Worm (Caenorhabditis elegans) whole organism, young adult: Measurements from ENCODE around the gene gbb-2.

ENCODE experiments used
- B0019.2 ChIP-seq: fragments of 200-800 bp; sonication (Bioruptor generic); conservative IDR thresholded peaks from 2 replicates; pipeline ENCODE4 v1.3.6; 2022; ENCODE audit warnings: missing genetic modification reagents, missing genetic modification characterization, missing compliant biosample characterization
- B0261.1 ChIP-seq: sonication (generic microtip); optimal IDR thresholded peaks from 2 replicates; lab custom pipeline; 2016; ENCODE audit warnings: mild to moderate bottlenecking, missing genetic modification characterization, moderate library complexity, missing compliant biosample characterization
- C17E4.6 ChIP-seq: fragments of 200-800 bp; sonication (Bioruptor generic); IDR thresholded peaks from 2 replicates; pipeline ENCODE4 v1.3.6; 2022; ENCODE audit warnings: missing genetic modification reagents, missing genetic modification characterization, missing compliant biosample characterization
- F23B12.7 ChIP-seq: sonication (generic microtip); optimal IDR thresholded peaks from 2 replicates; lab custom pipeline; 2017; ENCODE audit warnings: missing genetic modification characterization, mild to moderate bottlenecking, missing compliant biosample characterization, antibody characterized with exemption, moderate library complexity; ENCODE audit not compliant: insufficient read depth
- F37B4.10 ChIP-seq: fragments of 200-800 bp; sonication (Bioruptor generic); IDR thresholded peaks from 2 replicates; pipeline ENCODE4 v1.3.6; 2022; ENCODE audit warnings: missing genetic modification characterization, missing compliant biosample characterization
- F52B5.7 ChIP-seq: sonication (generic microtip); optimal IDR thresholded peaks from 2 replicates; lab custom pipeline; 2016; ENCODE audit warnings: mild to moderate bottlenecking, missing genetic modification characterization, missing compliant biosample characterization
- F57A8.1 ChIP-seq: fragments of 200-800 bp; sonication (Bioruptor generic); optimal IDR thresholded peaks from 2 replicates; lab custom pipeline; 2018; ENCODE audit warnings: mild to moderate bottlenecking, missing genetic modification characterization, moderate library complexity, missing compliant biosample characterization
- F57C9.4 ChIP-seq: sonication (generic microtip); optimal IDR thresholded peaks from 2 replicates; lab custom pipeline; 2017; ENCODE audit warnings: mild to moderate bottlenecking, missing genetic modification characterization, missing compliant biosample characterization
- Y67H2A.10 ChIP-seq: fragments of 200-800 bp; sonication (Bioruptor generic); conservative IDR thresholded peaks from 2 replicates; pipeline ENCODE4 v1.3.6; 2022; ENCODE audit warnings: missing genetic modification reagents, missing genetic modification characterization, missing compliant biosample characterization
- ZK185.1 ChIP-seq: sonication (generic microtip); optimal IDR thresholded peaks from 2 replicates; lab custom pipeline; 2016; ENCODE audit warnings: mild to moderate bottlenecking, missing genetic modification characterization, missing compliant biosample characterization; ENCODE audit not compliant: poor library complexity, severe bottlenecking
- ama-1 ChIP-seq, 3 experiments: fragments of 150-350 bp in 1 of 3; sonication (generic microtip) in 2 of 3; optimal IDR thresholded peaks; 2 replicates each; lab custom pipeline; 2014 to 2018; ENCODE audit warnings: missing biosample characterization in 2 of 3, missing genetic modification characterization in 2 of 3, missing genetic modification reagents in 2 of 3
- aptf-2 ChIP-seq: fragments of 200-800 bp; sonication (Bioruptor generic); conservative IDR thresholded peaks from 2 replicates; pipeline ENCODE4 v1.3.6; 2022; ENCODE audit warnings: missing genetic modification reagents, missing genetic modification characterization, missing compliant biosample characterization
- aptf-3 ChIP-seq: fragments of 200-800 bp; sonication (Bioruptor generic); IDR thresholded peaks from 2 replicates; pipeline ENCODE4 v1.3.6; 2022; ENCODE audit warnings: missing genetic modification characterization, missing compliant biosample characterization
- attf-3 ChIP-seq: fragments of 200-800 bp; sonication (Bioruptor generic); conservative IDR thresholded peaks from 2 replicates; pipeline ENCODE4 v1.3.6; 2022; ENCODE audit warnings: missing genetic modification reagents, missing genetic modification characterization, missing compliant biosample characterization
- attf-6 ChIP-seq: fragments of 200-800 bp; sonication (Bioruptor generic); IDR thresholded peaks from 2 replicates; pipeline ENCODE4 v1.3.6; 2022; ENCODE audit warnings: missing genetic modification reagents, missing genetic modification characterization, missing compliant biosample characterization
- ccch-3 ChIP-seq: fragments of 200-800 bp; sonication (Bioruptor generic); optimal IDR thresholded peaks from 2 replicates; lab custom pipeline; 2018; ENCODE audit warnings: mild to moderate bottlenecking, missing genetic modification characterization, missing compliant biosample characterization
- cebp-1 ChIP-seq, 2 experiments: fragments of 200-800 bp in 1 of 2; sonication (Bioruptor generic) in 1 of 2; sonication (generic microtip) in 1 of 2; IDR thresholded peaks in 1 of 2; optimal IDR thresholded peaks in 1 of 2; 2 replicates each; pipeline versions ENCODE4 v1.3.6 to Lab custom; 2017 to 2022; ENCODE audit warnings: missing compliant biosample characterization in 2 of 2, missing genetic modification characterization in 2 of 2, mild to moderate bottlenecking in 1 of 2, missing genetic modification reagents in 1 of 2, moderate library complexity in 1 of 2
- ceh-100 ChIP-seq: fragments of 200-800 bp; sonication (Bioruptor generic); IDR thresholded peaks from 2 replicates; pipeline ENCODE4 v1.3.6; 2022; ENCODE audit warnings: missing genetic modification reagents, missing genetic modification characterization, missing compliant biosample characterization
- ceh-40 ChIP-seq: fragments of 200-800 bp; sonication (Bioruptor generic); IDR thresholded peaks from 2 replicates; pipeline ENCODE4 v1.3.6; 2022; ENCODE audit warnings: missing genetic modification characterization, missing compliant biosample characterization
- ceh-58 ChIP-seq: fragments of 200-800 bp; sonication (Bioruptor generic); IDR thresholded peaks from 2 replicates; pipeline ENCODE4 v1.3.6; 2022; ENCODE audit warnings: missing genetic modification characterization, missing compliant biosample characterization
- chd-7 ChIP-seq: sonication (generic microtip); optimal IDR thresholded peaks from 2 replicates; lab custom pipeline; 2016; ENCODE audit warnings: mild to moderate bottlenecking, missing genetic modification characterization, moderate library complexity, missing compliant biosample characterization
- die-1 ChIP-seq: sonication (generic microtip); optimal IDR thresholded peaks from 2 replicates; lab custom pipeline; 2016; ENCODE audit warnings: missing genotype, mild to moderate bottlenecking, missing genetic modification characterization, missing compliant biosample characterization
- dpff-1 ChIP-seq: sonication (generic microtip); optimal IDR thresholded peaks from 2 replicates; lab custom pipeline; 2017; ENCODE audit warnings: mild to moderate bottlenecking, missing genetic modification characterization, missing compliant biosample characterization
- dpl-1 ChIP-seq: fragments of 150-350 bp; optimal IDR thresholded peaks from 2 replicates; lab custom pipeline; 2014; ENCODE audit warnings: missing biosample characterization, missing genetic modification reagents, missing genetic modification characterization
- efl-1 ChIP-seq: fragments of 150-350 bp; optimal IDR thresholded peaks from 2 replicates; lab custom pipeline; 2014; ENCODE audit warnings: missing biosample characterization, missing genetic modification reagents, missing genetic modification characterization
- ekl-4 ChIP-seq: fragments of 200-800 bp; sonication (Bioruptor generic); IDR thresholded peaks from 2 replicates; pipeline ENCODE4 v1.3.6; 2022; ENCODE audit warnings: missing genetic modification reagents, missing genetic modification characterization, missing compliant biosample characterization
- hlh-26 ChIP-seq: fragments of 200-800 bp; sonication (Bioruptor generic); conservative IDR thresholded peaks from 2 replicates; pipeline ENCODE4 v1.3.6; 2022; ENCODE audit warnings: missing genetic modification reagents, missing genetic modification characterization, missing compliant biosample characterization
- hmg-1.2 ChIP-seq: fragments of 200-800 bp; sonication (Bioruptor generic); IDR thresholded peaks from 2 replicates; pipeline ENCODE4 v1.3.6; 2022; ENCODE audit warnings: missing genetic modification reagents, missing genetic modification characterization, missing compliant biosample characterization
- lin-54 ChIP-seq: fragments of 200-800 bp; sonication (Bioruptor generic); optimal IDR thresholded peaks from 2 replicates; lab custom pipeline; 2018; ENCODE audit warnings: mild to moderate bottlenecking, missing genetic modification characterization, missing compliant biosample characterization
- lsl-1 ChIP-seq: fragments of 200-800 bp; sonication (Bioruptor generic); optimal IDR thresholded peaks from 2 replicates; lab custom pipeline; 2018; ENCODE audit warnings: mild to moderate bottlenecking, missing genetic modification characterization, moderate library complexity, missing compliant biosample characterization
- lsy-27 ChIP-seq: sonication (generic microtip); optimal IDR thresholded peaks from 2 replicates; lab custom pipeline; 2017; ENCODE audit warnings: missing genetic modification characterization, mild to moderate bottlenecking, missing compliant biosample characterization, antibody characterized with exemption, missing genotype, borderline replicate concordance; ENCODE audit not compliant: insufficient read depth
- madf-8 ChIP-seq: fragments of 200-800 bp; sonication (Bioruptor generic); conservative IDR thresholded peaks from 2 replicates; pipeline ENCODE4 v1.3.6; 2022; ENCODE audit warnings: missing genetic modification reagents, missing genetic modification characterization, missing compliant biosample characterization
- nhr-179 ChIP-seq: sonication (generic microtip); optimal IDR thresholded peaks from 2 replicates; lab custom pipeline; 2016; ENCODE audit warnings: mild to moderate bottlenecking, missing genetic modification characterization, missing compliant biosample characterization
- nhr-27 ChIP-seq: fragments of 200-800 bp; sonication (Bioruptor generic); optimal IDR thresholded peaks from 2 replicates; lab custom pipeline; 2018; ENCODE audit warnings: mild to moderate bottlenecking, missing genetic modification characterization, moderate library complexity, missing compliant biosample characterization
- nhr-80 ChIP-seq: sonication (generic microtip); optimal IDR thresholded peaks from 2 replicates; lab custom pipeline; 2016; ENCODE audit warnings: missing genetic modification characterization, missing compliant biosample characterization
- rpc-1 ChIP-seq, 2 experiments: fragments of 150-350 bp in 1 of 2; sonication (generic microtip) in 1 of 2; optimal IDR thresholded peaks; 2 replicates each; lab custom pipeline; 2014 to 2018; ENCODE audit warnings: missing biosample characterization in 1 of 2, missing genetic modification characterization in 1 of 2, missing genetic modification reagents in 1 of 2, missing genotype in 1 of 2
- sea-2 ChIP-seq: fragments of 200-800 bp; sonication (Bioruptor generic); IDR thresholded peaks from 2 replicates; pipeline ENCODE4 v1.3.6; 2022; ENCODE audit warnings: missing genetic modification characterization, missing compliant biosample characterization
- snpc-3.4 ChIP-seq: sonication (generic microtip); optimal IDR thresholded peaks from 2 replicates; lab custom pipeline; 2017; ENCODE audit warnings: missing genetic modification characterization, mild to moderate bottlenecking, missing compliant biosample characterization, antibody characterized with exemption, moderate library complexity, missing genotype, missing genetic modification reagents
- snpc-4 ChIP-seq, 5 experiments: fragments of 150-350 bp in 1 of 5; sonication (generic microtip) in 4 of 5; optimal IDR thresholded peaks; 2 replicates each; lab custom pipeline; 2014 to 2018; ENCODE audit warnings: missing genetic modification characterization in 5 of 5, missing biosample characterization in 3 of 5, antibody characterized with exemption in 2 of 5, mild to moderate bottlenecking in 2 of 5, missing compliant biosample characterization in 2 of 5, missing genotype in 2 of 5, moderate library complexity in 2 of 5, missing genetic modification reagents in 1 of 5
- unc-130 ChIP-seq: sonication (generic microtip); optimal IDR thresholded peaks from 2 replicates; lab custom pipeline; 2016; ENCODE audit warnings: missing genetic modification reagents, missing genetic modification characterization, missing compliant biosample characterization
- unc-62 ChIP-seq: fragments of 150-350 bp; optimal IDR thresholded peaks from 2 replicates; lab custom pipeline; 2014; ENCODE audit warnings: missing biosample characterization, missing genetic modification reagents, missing genetic modification characterization
- zfh-2 ChIP-seq: fragments of 200-800 bp; sonication (Bioruptor generic); conservative IDR thresholded peaks from 2 replicates; pipeline ENCODE4 v1.3.6; 2022; ENCODE audit warnings: missing genetic modification reagents, missing genetic modification characterization, missing compliant biosample characterization
- zim-3 ChIP-seq: sonication (generic microtip); optimal IDR thresholded peaks from 2 replicates; lab custom pipeline; 2017; ENCODE audit warnings: mild to moderate bottlenecking, missing genetic modification characterization, moderate library complexity, missing compliant biosample characterization
- ztf-28 ChIP-seq: fragments of 200-800 bp; sonication (Bioruptor generic); IDR thresholded peaks from 2 replicates; pipeline ENCODE4 v1.3.6; 2022; ENCODE audit warnings: missing genetic modification reagents, missing genetic modification characterization, missing compliant biosample characterization

The gbb-2 gene

DNA sequence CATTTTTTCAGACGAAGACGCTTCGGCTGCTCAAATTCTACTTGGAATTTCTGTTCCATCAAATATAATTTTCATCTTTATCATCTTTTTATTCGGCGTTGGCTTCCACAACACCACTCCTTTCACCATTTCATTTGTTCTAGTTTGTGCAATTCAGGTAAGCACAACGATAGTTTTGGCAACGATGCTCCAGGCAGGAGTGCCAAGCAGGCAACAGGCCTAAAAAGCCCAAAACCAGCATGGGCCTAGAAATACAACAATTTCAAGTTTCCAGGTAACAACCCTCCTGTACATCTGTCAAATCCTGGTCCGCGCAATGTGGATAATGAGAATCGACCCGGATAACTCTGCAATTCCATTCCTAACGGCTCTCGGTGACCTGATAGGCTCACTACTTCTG is 34.6 kb upstream of the gbb-2 start:
- TF ChIP-seq lsy-27 (tag; lab: Kevin White, UChicago) (no peak), ccch-3 (GFP tag; lab: Kevin White, UChicago) (no peak), nhr-27 (tag; lab: Kevin White, UChicago) (no peak)
- TF ChIP-seq, all 124 proteins: peak for 0

DNA sequence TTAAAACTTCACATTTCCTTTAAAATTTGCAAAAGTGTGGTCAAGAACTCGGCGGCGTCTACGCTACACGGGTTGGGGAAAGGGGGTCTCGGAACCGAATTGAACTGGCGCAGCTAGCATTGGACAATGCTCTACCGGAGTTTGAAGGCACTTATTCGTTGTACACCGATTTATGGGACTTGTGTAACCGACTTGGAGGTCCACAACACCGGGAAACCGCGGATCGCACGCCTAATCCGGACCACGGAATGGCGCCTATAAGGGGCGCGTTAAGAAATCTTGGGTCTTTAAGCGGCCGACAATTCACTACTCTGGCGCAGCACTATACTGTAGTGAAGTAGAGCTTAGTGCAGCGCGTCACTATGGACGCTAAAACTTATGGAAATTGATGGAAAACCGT is 32.1 kb upstream of the gbb-2 start:
- TF ChIP-seq aptf-2 (GFP tag; lab: Robert Waterston, UW) (no peak), dpl-1 (GFP tag; lab: Kevin White, UChicago) (no peak), F37B4.10 (GFP tag; lab: Robert Waterston, UW) (no peak), lsl-1 (GFP tag; lab: Kevin White, UChicago) (peak; percentile 42), nhr-179 (no peak), F57C9.4 (tag; lab: Kevin White, UChicago) (no peak), ztf-28 (0 out of 2 replicates have a peak, but pooled peaks have one; percentile 41), ccch-3 (GFP tag; lab: Kevin White, UChicago) (no peak), efl-1 (GFP tag; lab: Kevin White, UChicago) (no peak), rpc-1 (optimal IDR thresholded peaks at IDR 0.05; lab: Kevin White, UChicago) (peak; percentile 62), rpc-1 (tag; optimal IDR thresholded peaks at IDR 0.05; lab: Kevin White, UChicago) (peak; percentile 73), sea-2 (GFP tag; lab: Robert Waterston, UW) (0 out of 2 replicates have a peak, but pooled peaks have one; percentile 55), dpff-1 (no peak), hmg-1.2 (GFP tag; lab: Robert Waterston, UW) (peak; percentile 88), nhr-27 (tag; lab: Kevin White, UChicago) (no peak), B0261.1 (peak; percentile 51), F52B5.7 (tag; lab: Kevin White, UChicago) (peak; percentile 22), attf-3 (GFP tag; lab: Robert Waterston, UW) (no peak), ceh-58 (GFP tag; lab: Robert Waterston, UW) (no peak), F57A8.1 (GFP tag; lab: Kevin White, UChicago) (no peak), C17E4.6 (GFP tag; lab: Robert Waterston, UW) (no peak), ekl-4 (GFP tag; lab: Robert Waterston, UW) (no peak), zim-3 (tag; lab: Kevin White, UChicago) (no peak), ceh-40 (no peak), ZK185.1 (tag; lab: Kevin White, UChicago) (no peak), hlh-26 (GFP tag; lab: Robert Waterston, UW) (no peak), chd-7 (no peak), ceh-100 (no peak), B0019.2 (no peak), cebp-1 (GFP tag; IDR thresholded peaks at IDR 0.05; lab: Robert Waterston, UW) (no peak), cebp-1 (tag; optimal IDR thresholded peaks at IDR 0.05; lab: Kevin White, UChicago) (no peak), ama-1 (optimal IDR thresholded peaks at IDR 0.05; lab: Kevin White, UChicago) (no peak), ama-1 (GFP tag; optimal IDR thresholded peaks at IDR 0.05; lab: Kevin White, UChicago) (peak in 1 of 2 experiments; percentile 40), aptf-3 (no peak), die-1 (tag; lab: Kevin White, UChicago) (no peak), zfh-2 (0 out of 2 replicates have a peak, but pooled peaks have one; percentile 27), nhr-80 (no peak), F23B12.7 (tag; lab: Kevin White, UChicago) (peak; percentile 7), unc-130 (GFP tag; lab: Kevin White, UChicago) (no peak), snpc-3.4 (tag; lab: Kevin White, UChicago) (peak; percentile 64), madf-8 (no peak), lin-54 (GFP tag; lab: Kevin White, UChicago) (peak; percentile 9), unc-62 (GFP tag; lab: Kevin White, UChicago) (no peak), attf-6 (GFP tag; lab: Robert Waterston, UW) (no peak), snpc-4 (GFP tag; optimal IDR thresholded peaks at IDR 0.05; lab: Kevin White, UChicago) (peak; percentile 88), snpc-4 (tag; optimal IDR thresholded peaks at IDR 0.05; lab: Kevin White, UChicago) (peak; percentile 88 to 96 (median 92)), Y67H2A.10 (no peak)
